Worm (Caenorhabditis elegans): ENCODE measurements around the gene M176.11.

DNA sequence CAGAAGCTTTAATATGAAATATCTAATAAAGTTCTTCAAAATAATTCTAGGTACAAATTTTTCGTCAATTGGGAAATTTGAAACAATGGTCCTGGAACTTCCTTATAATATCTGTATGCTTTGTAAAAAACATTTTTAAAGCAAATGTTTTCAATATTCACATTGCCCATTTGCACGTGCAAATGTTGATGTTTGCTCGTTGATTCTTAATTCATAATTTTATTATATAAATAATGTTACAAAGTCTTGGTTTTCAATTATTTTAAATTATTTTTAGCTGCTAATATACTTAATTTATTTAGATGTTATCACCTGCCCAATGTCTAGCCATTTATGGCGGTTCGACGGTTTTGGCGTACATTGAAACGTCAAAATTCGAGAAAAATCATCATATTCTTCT, at the start of gene M176.11:
- TF ChIP-seq mep-1 (tag; optimal IDR thresholded peaks at IDR 0.05) (no peak), nhr-28 (tag; optimal IDR thresholded peaks at IDR 0.05) (no peak), nhr-237 (tag; optimal IDR thresholded peaks at IDR 0.05) (no peak), unc-39 (tag; optimal IDR thresholded peaks at IDR 0.05) (no peak), elt-1 (tag; optimal IDR thresholded peaks at IDR 0.05; ENCODE audit: borderline replicate concordance, insufficient read depth) (no peak), pha-4 (tag; optimal IDR thresholded peaks at IDR 0.05) (no peak), ceh-83 (GFP tag; optimal IDR thresholded peaks at IDR 0.05) (no peak), nhr-76 (tag; optimal IDR thresholded peaks at IDR 0.05) (no peak), lin-13 (tag; optimal IDR thresholded peaks at IDR 0.05) (no peak)

Measured in whole organism, mixed stage, embryonic.